Fruit fly (Drosophila melanogaster) whole organism, embryonic: Measurements from ENCODE around the gene CG8159.

Experiments used
- Antp ChIP-seq: fragments of 200-800 bp; sonication (Bioruptor generic); optimal IDR thresholded peaks from 3 replicates; lab custom pipeline; 2016; ENCODE audit warnings: missing biosample characterization, missing genetic modification characterization
- B-H1 ChIP-seq: fragments of 200-800 bp; sonication (Bioruptor generic); IDR thresholded peaks from 3 replicates; pipeline ENCODE4 v1.3.6; 2022; ENCODE audit warnings: missing biosample characterization, missing genetic modification characterization
- BtbVII ChIP-seq: fragments of 200-800 bp; sonication (Bioruptor generic); optimal IDR thresholded peaks from 3 replicates; lab custom pipeline; 2017; ENCODE audit warnings: missing biosample characterization, mild to moderate bottlenecking, missing genetic modification characterization
- C15 ChIP-seq: fragments of 200-800 bp; sonication (Bioruptor generic); IDR thresholded peaks from 3 replicates; pipeline ENCODE4 v1.3.6; 2022; ENCODE audit warnings: missing biosample characterization, missing genetic modification characterization
- CG10274 ChIP-seq: fragments of 200-800 bp; sonication (Bioruptor generic); optimal IDR thresholded peaks from 3 replicates; lab custom pipeline; 2017; ENCODE audit warnings: missing biosample characterization, mild to moderate bottlenecking, missing genetic modification characterization
- CG10431 ChIP-seq: fragments of 200-800 bp; sonication (Bioruptor generic); optimal IDR thresholded peaks from 3 replicates; lab custom pipeline; 2018; ENCODE audit warnings: missing biosample characterization, mild to moderate bottlenecking, missing genetic modification characterization
- CG13775 ChIP-seq: fragments of 200-800 bp; sonication (Bioruptor generic); optimal IDR thresholded peaks from 3 replicates; lab custom pipeline; 2017; ENCODE audit warnings: missing biosample characterization, mild to moderate bottlenecking, missing genetic modification characterization
- CG14667 ChIP-seq: fragments of 200-800 bp; sonication (Bioruptor generic); IDR thresholded peaks from 2 replicates; pipeline ENCODE4 v1.3.6; 2022; ENCODE audit warnings: missing biosample characterization, missing genetic modification characterization
- CG14710 ChIP-seq: fragments of 200-800 bp; sonication (Bioruptor generic); optimal IDR thresholded peaks from 3 replicates; lab custom pipeline; 2019; ENCODE audit warnings: missing biosample characterization, mild to moderate bottlenecking, missing genetic modification characterization, moderate library complexity
- CG16813 ChIP-seq: fragments of 200-800 bp; sonication (Bioruptor generic); IDR thresholded peaks from 3 replicates; pipeline ENCODE4 v1.3.6; 2022; ENCODE audit warnings: missing biosample characterization, missing genetic modification characterization; ENCODE audit not compliant: partially characterized antibody
- CG18011 ChIP-seq: fragments of 200-800 bp; sonication (Bioruptor generic); optimal IDR thresholded peaks from 2 replicates; lab custom pipeline; 2017; ENCODE audit warnings: missing biosample characterization, missing genetic modification characterization, mild to moderate bottlenecking, moderate library complexity, missing genotype
- CG18262 ChIP-seq: fragments of 200-800 bp; optimal IDR thresholded peaks from 3 replicates; lab custom pipeline; 2019; ENCODE audit warnings: missing biosample characterization, mild to moderate bottlenecking, missing genetic modification characterization, moderate library complexity
- CG1832 ChIP-seq: fragments of 200-800 bp; sonication (Bioruptor generic); optimal IDR thresholded peaks from 2 replicates; lab custom pipeline; 2017; ENCODE audit warnings: missing biosample characterization, mild to moderate bottlenecking, missing genetic modification characterization, inconsistent platforms
- CG18476 ChIP-seq: fragments of 200-800 bp; sonication (Bioruptor generic); optimal IDR thresholded peaks from 2 replicates; lab custom pipeline; 2016; ENCODE audit warnings: missing biosample characterization, mild to moderate bottlenecking, missing genetic modification characterization
- CG30431 ChIP-seq: fragments of 200-800 bp; sonication (Bioruptor generic); optimal IDR thresholded peaks from 2 replicates; lab custom pipeline; 2017; ENCODE audit warnings: missing biosample characterization, missing genetic modification characterization
- CG34422 ChIP-seq: fragments of 200-800 bp; sonication (Bioruptor generic); IDR thresholded peaks from 3 replicates; pipeline ENCODE4 v1.3.6; 2022; ENCODE audit warnings: missing biosample characterization, missing genetic modification characterization
- CG4328 ChIP-seq: fragments of 200-800 bp; sonication (Bioruptor generic); optimal IDR thresholded peaks from 3 replicates; lab custom pipeline; 2017; ENCODE audit warnings: missing biosample characterization, missing genetic modification reagents, missing genetic modification characterization
- CG6654 ChIP-seq: fragments of 200-800 bp; sonication (Bioruptor generic); optimal IDR thresholded peaks from 2 replicates; lab custom pipeline; 2017; ENCODE audit warnings: missing biosample characterization, mild to moderate bottlenecking, missing genetic modification characterization
- CG6791 ChIP-seq: fragments of 200-800 bp; sonication (Bioruptor generic); IDR thresholded peaks from 3 replicates; pipeline ENCODE4 v1.3.6; 2022; ENCODE audit warnings: missing biosample characterization, missing genetic modification characterization; ENCODE audit not compliant: partially characterized antibody
- CG7357 ChIP-seq: fragments of 200-800 bp; sonication (Bioruptor generic); IDR thresholded peaks from 3 replicates; pipeline ENCODE4 v1.3.6; 2022; ENCODE audit warnings: missing biosample characterization, missing genetic modification characterization
- CG8089 ChIP-seq: fragments of 200-800 bp; sonication (Bioruptor generic); optimal IDR thresholded peaks from 3 replicates; lab custom pipeline; 2016; ENCODE audit warnings: missing biosample characterization, missing genetic modification characterization
- CG8290 ChIP-seq, 3 experiments: fragments of 200-800 bp; sonication (Bioruptor generic); optimal IDR thresholded peaks; 2 replicates each; lab custom pipeline; 2016 to 2019; ENCODE audit warnings: missing biosample characterization in 3 of 3, missing genetic modification characterization in 3 of 3, mild to moderate bottlenecking in 2 of 3, moderate library complexity in 1 of 3
- Doc3 ChIP-seq: fragments of 200-800 bp; sonication (Bioruptor generic); IDR thresholded peaks from 3 replicates; pipeline ENCODE4 v1.3.6; 2022; ENCODE audit warnings: missing biosample characterization, missing genetic modification characterization; ENCODE audit not compliant: partially characterized antibody
- Drgx ChIP-seq: fragments of 200-800 bp; sonication (Bioruptor generic); IDR thresholded peaks from 2 replicates; pipeline ENCODE4 v1.3.6; 2022; ENCODE audit warnings: missing biosample characterization, missing genetic modification characterization
- Elba2 ChIP-seq: fragments of 200-800 bp; sonication (Bioruptor generic); optimal IDR thresholded peaks from 3 replicates; lab custom pipeline; 2016; ENCODE audit warnings: missing biosample characterization, missing genetic modification characterization
- Fer1 ChIP-seq: fragments of 200-800 bp; sonication (Bioruptor generic); optimal IDR thresholded peaks from 2 replicates; lab custom pipeline; 2017; ENCODE audit warnings: missing biosample characterization, mild to moderate bottlenecking, missing genetic modification characterization
- HLH54F ChIP-seq: fragments of 200-800 bp; sonication (Bioruptor generic); optimal IDR thresholded peaks from 3 replicates; lab custom pipeline; 2016; ENCODE audit warnings: missing biosample characterization, missing genetic modification characterization
- MTF-1 ChIP-seq: fragments of 200-800 bp; sonication (Bioruptor generic); optimal IDR thresholded peaks from 2 replicates; lab custom pipeline; 2018; ENCODE audit warnings: missing biosample characterization, mild to moderate bottlenecking, missing genetic modification characterization, borderline replicate concordance
- Neu2 ChIP-seq: fragments of 200-800 bp; sonication (Bioruptor generic); optimal IDR thresholded peaks from 3 replicates; lab custom pipeline; 2016; ENCODE audit warnings: missing biosample characterization, missing genetic modification characterization, borderline replicate concordance
- Optix ChIP-seq: fragments of 200-800 bp; sonication (Bioruptor generic); IDR thresholded peaks from 3 replicates; pipeline ENCODE4 v1.3.6; 2022; ENCODE audit warnings: missing biosample characterization, missing genetic modification characterization
- Sox102F ChIP-seq: fragments of 200-800 bp; sonication (Bioruptor generic); optimal IDR thresholded peaks from 2 replicates; lab custom pipeline; 2018; ENCODE audit warnings: missing biosample characterization, mild to moderate bottlenecking, missing genetic modification characterization, moderate library complexity
- Stat92E ChIP-seq, 3 experiments: fragments of >200 bp in 2 of 3; fragments of 200-800 bp in 1 of 3; sonication (Bioruptor generic) in 1 of 3; optimal IDR thresholded peaks; 2 replicates each; lab custom pipeline; 2017 to 2019; ENCODE audit warnings: missing biosample characterization in 3 of 3, missing genetic modification characterization in 3 of 3, mild to moderate bottlenecking in 1 of 3, moderate library complexity in 1 of 3
- TFAM ChIP-seq: fragments of 200-800 bp; sonication (Bioruptor generic); optimal IDR thresholded peaks from 2 replicates; lab custom pipeline; 2017; ENCODE audit warnings: missing biosample characterization, missing genetic modification characterization, inconsistent platforms
- Xrp1 ChIP-seq: fragments of 200-800 bp; sonication (Bioruptor generic); IDR thresholded peaks from 2 replicates; pipeline ENCODE4 v1.3.6; 2022; ENCODE audit warnings: missing biosample characterization, missing genetic modification characterization
- cas ChIP-seq: fragments of 200-800 bp; sonication (Bioruptor generic); IDR thresholded peaks from 2 replicates; pipeline ENCODE4 v1.3.6; 2022; ENCODE audit warnings: missing biosample characterization, missing genetic modification characterization
- crol ChIP-seq: fragments of 200-800 bp; sonication (Bioruptor generic); IDR thresholded peaks from 2 replicates; pipeline ENCODE4 v1.3.6; 2022; ENCODE audit warnings: missing biosample characterization, missing genetic modification characterization
- crp ChIP-seq, 2 experiments: fragments of 200-800 bp; sonication (Bioruptor generic); optimal IDR thresholded peaks; 2 replicates in 1 of 2; 3 replicates in 1 of 2; lab custom pipeline; 2017; ENCODE audit warnings: missing biosample characterization in 2 of 2, missing genetic modification characterization in 2 of 2, mild to moderate bottlenecking in 1 of 2, moderate library complexity in 1 of 2
- danr ChIP-seq: fragments of 200-800 bp; sonication (Bioruptor generic); IDR thresholded peaks from 2 replicates; pipeline ENCODE4 v1.3.6; 2022; ENCODE audit warnings: missing biosample characterization, missing genetic modification characterization
- fd102C ChIP-seq: fragments of 200-800 bp; sonication (Bioruptor generic); optimal IDR thresholded peaks from 2 replicates; lab custom pipeline; 2018; ENCODE audit warnings: missing biosample characterization, mild to moderate bottlenecking, missing genetic modification characterization, moderate library complexity
- gcm2 ChIP-seq: fragments of 200-800 bp; sonication (Bioruptor generic); optimal IDR thresholded peaks from 2 replicates; lab custom pipeline; 2016; ENCODE audit warnings: missing biosample characterization, missing genetic modification characterization
- luna ChIP-seq: fragments of 200-800 bp; sonication (Bioruptor generic); optimal IDR thresholded peaks from 2 replicates; lab custom pipeline; 2016; ENCODE audit warnings: missing biosample characterization, missing genetic modification characterization
- nom ChIP-seq: fragments of 200-800 bp; sonication (Bioruptor generic); optimal IDR thresholded peaks from 2 replicates; lab custom pipeline; 2017; ENCODE audit warnings: missing biosample characterization, missing genetic modification characterization, mild to moderate bottlenecking, moderate library complexity, missing genetic modification reagents
- phol ChIP-seq: fragments of 200-800 bp; sonication (Bioruptor generic); optimal IDR thresholded peaks from 3 replicates; lab custom pipeline; 2018; ENCODE audit warnings: missing biosample characterization, mild to moderate bottlenecking, missing genetic modification characterization, moderate library complexity
- shn ChIP-seq: fragments of 200-800 bp; sonication (Bioruptor generic); optimal IDR thresholded peaks from 3 replicates; lab custom pipeline; 2016; ENCODE audit warnings: missing biosample characterization, missing genetic modification characterization
- so ChIP-seq: fragments of 200-800 bp; sonication (Bioruptor generic); IDR thresholded peaks from 3 replicates; pipeline ENCODE4 v1.3.6; 2022; ENCODE audit warnings: missing biosample characterization, missing genetic modification characterization
- tio ChIP-seq: fragments of 200-800 bp; sonication (Bioruptor generic); optimal IDR thresholded peaks from 2 replicates; lab custom pipeline; 2017; ENCODE audit warnings: missing biosample characterization, missing genetic modification characterization, inconsistent platforms
- wek ChIP-seq: fragments of 200-800 bp; sonication (Bioruptor generic); optimal IDR thresholded peaks from 3 replicates; lab custom pipeline; 2018; ENCODE audit warnings: missing biosample characterization, mild to moderate bottlenecking, missing genetic modification characterization, moderate library complexity
- yki ChIP-seq: fragments of >200 bp; optimal IDR thresholded peaks from 3 replicates; lab custom pipeline; 2018
- zfh2 ChIP-seq: fragments of 200-800 bp; sonication (Bioruptor generic); optimal IDR thresholded peaks from 2 replicates; lab custom pipeline; 2016; ENCODE audit warnings: missing biosample characterization, missing genetic modification characterization

CG8159 gene

dm6 chr3R:8731597-8732263 lies 5.1 kb downstream of the CG8159 start, which contains the start of the genes M1BP and CG8202 (continued):
- TF ChIP-seq yki (lab: Kevin White, UChicago) (peak; percentile 29), Fer1 (GFP tag; lab: Kevin White, UChicago) (peak; percentile 91), CG30431 (GFP tag; lab: Kevin White, UChicago) (peak; percentile 85), nom (GFP tag; lab: Kevin White, UChicago) (peak; percentile 95), Optix (peak; percentile 65; the same call in 2 of the 3 replicates), CG6791 (GFP tag; lab: Robert Waterston, UW) (no peak), so (peak; percentile 63; the same call in 1 of the 3 replicates), Sox102F (GFP tag; lab: Kevin White, UChicago) (peak; percentile 91), gcm2 (no peak), HLH54F (GFP tag; lab: Kevin White, UChicago) (peak; percentile 69), Drgx (GFP tag; lab: Robert Waterston, UW) (peak; percentile 74), CG10274 (GFP tag; lab: Kevin White, UChicago) (no peak), shn (GFP tag; lab: Kevin White, UChicago) (peak; percentile 33), CG16813 (GFP tag; lab: Robert Waterston, UW) (no peak), CG34422 (GFP tag; lab: Robert Waterston, UW) (peak; percentile 86), fd102C (no peak), B-H1 (GFP tag; lab: Robert Waterston, UW) (peak; percentile 65; the same call in 2 of the 3 replicates), crp (GFP tag; optimal IDR thresholded peaks at IDR 0.05; lab: Kevin White, UChicago) (peak in 1 of 2 experiments; percentile 73), Neu2 (no peak), C15 (GFP tag; lab: Robert Waterston, UW) (no peak), Stat92E (GFP tag; optimal IDR thresholded peaks at IDR 0.05; lab: Kevin White, UChicago) (no peak), wek (GFP tag; lab: Kevin White, UChicago) (no peak), CG14710 (peak; percentile 95), Doc3 (no peak), BtbVII (peak; percentile 91), CG18476 (GFP tag; lab: Kevin White, UChicago) (peak; percentile 53), CG18011 (GFP tag; lab: Kevin White, UChicago) (peak; percentile 65), TFAM (no peak), CG14667 (GFP tag; lab: Robert Waterston, UW) (peak; percentile 77), CG7357 (peak; percentile 65; the same call in 2 of the 3 replicates), CG1832 (GFP tag; lab: Kevin White, UChicago) (no peak), luna (GFP tag; lab: Kevin White, UChicago) (no peak), cas (GFP tag; lab: Robert Waterston, UW) (no peak), crol (GFP tag; lab: Robert Waterston, UW) (no peak), zfh2 (GFP tag; lab: Kevin White, UChicago) (peak; percentile 53), Xrp1 (GFP tag; lab: Robert Waterston, UW) (peak; percentile 84), CG8290 (GFP tag; optimal IDR thresholded peaks at IDR 0.05; lab: Kevin White, UChicago) (peak; percentile 83), CG8290 (tag; optimal IDR thresholded peaks at IDR 0.05; lab: Kevin White, UChicago) (no peak), CG6654 (GFP tag; lab: Kevin White, UChicago) (peak; percentile 79), tio (GFP tag; lab: Kevin White, UChicago) (peak; percentile 84), CG10431 (peak; percentile 80), CG4328 (GFP tag; lab: Kevin White, UChicago) (peak; percentile 91), CG8089 (peak; percentile 28), danr (peak; percentile 63), MTF-1 (GFP tag; lab: Kevin White, UChicago) (peak; percentile 37), Elba2 (GFP tag; lab: Kevin White, UChicago) (peak; percentile 53), Antp (GFP tag; lab: Kevin White, UChicago) (peak; percentile 71), CG18262 (tag; lab: Kevin White, UChicago) (peak; percentile 97), CG13775 (GFP tag; lab: Kevin White, UChicago) (peak; percentile 95), phol (peak; percentile 94)
